Worm (Caenorhabditis elegans): ENCODE results near the gene F13D11.4.

F13D11.4 gene

DNA sequence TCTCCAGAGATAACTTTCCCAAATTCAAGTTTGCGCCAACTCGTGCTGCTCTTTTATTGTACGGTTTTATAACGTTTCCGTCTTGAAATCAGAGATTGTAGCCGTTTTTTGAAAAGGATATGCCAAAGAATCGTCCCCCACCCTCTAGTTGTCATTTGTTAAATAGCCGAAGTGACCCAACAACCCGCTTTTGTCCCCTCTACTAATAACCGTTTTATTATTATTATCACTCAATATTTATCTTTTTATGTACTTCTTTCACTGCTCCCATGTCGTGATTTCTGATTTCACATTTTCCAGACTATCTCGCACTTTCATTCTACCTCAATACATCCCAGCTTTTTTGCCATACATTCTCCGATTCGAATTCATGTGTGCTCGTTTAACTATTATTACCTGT lies 7.6 kb downstream of the F13D11.4 start:
- TF ChIP-seq nfya-1 (tag; optimal IDR thresholded peaks at IDR 0.05; ENCODE audit: borderline replicate concordance, insufficient read depth) (no peak), dox-1 (GFP tag; IDR thresholded peaks at IDR 0.05) (no peak), K12H6.12 (tag; optimal IDR thresholded peaks at IDR 0.05) (no peak)

DNA sequence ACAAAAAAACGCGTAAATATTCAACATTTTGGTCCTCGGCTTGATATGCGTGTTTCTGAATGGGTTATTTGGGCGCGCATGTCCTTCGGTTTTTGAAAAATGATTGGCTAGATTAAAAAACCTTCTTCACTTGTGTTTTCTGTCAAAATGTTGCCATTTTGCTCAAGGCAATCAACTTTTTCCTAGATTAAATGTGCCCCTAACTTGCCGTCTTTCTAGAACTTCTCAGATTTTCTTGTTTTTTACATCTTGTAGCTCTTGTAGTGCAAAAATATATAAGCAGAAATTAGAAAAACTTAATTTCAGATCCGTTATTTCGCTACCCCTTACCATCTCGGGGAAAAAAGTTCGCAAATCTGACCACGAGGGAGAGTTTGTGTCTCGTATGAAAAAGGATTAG lies 12.8 kb downstream of the F13D11.4 start, which contains the start of gene hbl-1:
Gene hbl-1, plus strand, starts transcription at position 301 of the 400 bp plus-strand sequence.
- TF ChIP-seq T26A5.8 (tag; optimal IDR thresholded peaks at IDR 0.05) (no peak), mel-28 (tag; optimal IDR thresholded peaks at IDR 0.05; ENCODE audit: borderline replicate concordance) (no peak), egl-18 (GFP tag; IDR thresholded peaks at IDR 0.05) (no peak), ccch-3 (GFP tag; optimal IDR thresholded peaks at IDR 0.05) (no peak), hlh-26 (GFP tag; conservative IDR thresholded peaks at IDR 0.05) (no peak), F57C9.4 (tag; optimal IDR thresholded peaks at IDR 0.05) (no peak), lsy-27 (tag; optimal IDR thresholded peaks at IDR 0.05; ENCODE audit: borderline replicate concordance, insufficient read depth) (no peak), dpff-1 (tag; optimal IDR thresholded peaks at IDR 0.05) (no peak), F33H1.4 (GFP tag; IDR thresholded peaks at IDR 0.05) (no peak), B0035.1 (tag; optimal IDR thresholded peaks at IDR 0.05) (no peak), F55B11.4 (tag; optimal IDR thresholded peaks at IDR 0.05; ENCODE audit: borderline replicate concordance, insufficient read depth) (no peak), nfya-2 (GFP tag; IDR thresholded peaks at IDR 0.05) (no peak), ceh-100 (GFP tag; IDR thresholded peaks at IDR 0.05) (no peak), egl-44 (GFP tag; IDR thresholded peaks at IDR 0.05) (no peak), let-526 (GFP tag; IDR thresholded peaks at IDR 0.05) (no peak), F57A8.1 (GFP tag; optimal IDR thresholded peaks at IDR 0.05) (no peak), C17E4.6 (GFP tag; IDR thresholded peaks at IDR 0.05) (no peak), attf-5 (GFP tag; optimal IDR thresholded peaks at IDR 0.05) (no peak)

- TF ChIP-seq nfyb-1 (GFP tag; IDR thresholded peaks at IDR 0.05) (0 out of 2 replicates have a peak, but pooled peaks have one; percentile 32), unc-130 (GFP tag; optimal IDR thresholded peaks at IDR 0.05) (no peak), let-607 (tag; optimal IDR thresholded peaks at IDR 0.05) (no peak), zfh-2 (GFP tag; conservative IDR thresholded peaks at IDR 0.05) (peak; percentile 80), egl-44 (GFP tag; IDR thresholded peaks at IDR 0.05) (no peak)
Observed at ce11 chrX:5820880-5821279, 13.7 kb downstream of the F13D11.4 start.

DNA sequence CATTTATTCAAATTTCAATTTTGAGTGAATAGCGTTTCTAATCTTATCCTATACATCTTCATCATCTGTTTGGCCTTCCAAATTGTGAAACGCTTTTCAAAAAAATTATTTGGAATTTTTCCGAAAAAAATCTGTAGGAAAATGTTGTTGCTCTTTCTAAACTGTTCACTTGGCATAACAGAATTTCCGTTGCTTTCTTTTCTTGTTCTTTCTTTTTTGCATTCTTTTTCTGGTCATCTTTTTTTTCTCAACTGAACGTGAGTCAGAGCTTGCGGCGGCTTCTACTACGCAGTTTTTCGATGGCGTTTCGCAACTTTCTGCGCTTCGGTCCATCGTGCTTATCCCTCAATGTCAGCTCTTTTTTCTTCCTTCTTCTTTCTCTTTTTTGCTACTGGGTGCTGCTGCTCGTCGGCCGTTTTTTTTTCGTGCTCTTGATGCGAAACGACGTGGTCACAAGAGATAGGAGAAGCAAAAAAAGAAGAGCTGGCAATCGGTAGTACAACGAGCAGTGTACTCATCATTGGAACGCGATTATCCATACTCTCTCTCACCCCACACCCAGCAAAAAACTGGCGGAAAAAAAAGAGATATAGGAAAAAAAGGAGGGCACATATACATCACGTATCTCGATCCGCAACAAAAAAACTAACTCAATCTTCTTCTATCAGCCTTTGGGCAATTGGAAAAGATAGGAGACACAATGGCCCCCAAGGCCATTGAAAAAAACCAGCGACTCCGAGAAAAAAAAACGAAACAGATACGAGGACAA lies 14.7 kb downstream of the F13D11.4 start:
- TF ChIP-seq zfh-2 (GFP tag; conservative IDR thresholded peaks at IDR 0.05) (peak; percentile 72; the same call in 1 of the 2 replicates), cebp-1 (GFP tag; IDR thresholded peaks at IDR 0.05) (no peak), cebp-1 (tag; optimal IDR thresholded peaks at IDR 0.05) (peak; percentile 79), madf-3 (GFP tag; IDR thresholded peaks at IDR 0.05) (no peak), repo-1 (tag; optimal IDR thresholded peaks at IDR 0.05) (no peak), somi-1 (GFP tag; optimal IDR thresholded peaks at IDR 0.05) (peak; percentile 80), F57A8.1 (GFP tag; optimal IDR thresholded peaks at IDR 0.05) (no peak), madf-10 (tag; optimal IDR thresholded peaks at IDR 0.05) (peak; percentile 7)

DNA sequence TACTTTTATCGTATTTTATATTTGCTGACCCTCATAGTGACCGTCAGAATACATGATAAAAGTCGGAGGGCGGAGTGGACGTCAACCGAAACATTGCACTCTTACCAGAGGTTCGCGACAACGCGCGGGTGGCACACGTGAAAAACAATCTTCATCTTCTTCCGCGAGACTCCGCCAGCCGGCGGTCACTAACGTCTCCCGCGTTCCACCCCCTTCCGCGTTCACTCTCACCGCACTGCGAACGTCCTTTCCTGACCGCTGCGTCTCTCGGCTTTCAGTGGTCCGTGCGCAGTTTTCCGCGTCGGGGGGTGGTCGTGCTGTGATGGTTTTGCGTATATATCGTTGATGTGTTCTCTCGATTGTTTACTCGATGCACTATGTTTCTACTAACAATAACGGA lies 16.4 kb downstream of the F13D11.4 start:
- TF ChIP-seq dox-1 (GFP tag; IDR thresholded peaks at IDR 0.05), result 0 out of 2 replicates have a peak, but pooled peaks have one; percentile 20
- TF ChIP-seq ceh-40 (GFP tag; IDR thresholded peaks at IDR 0.05), result no peak
- TF ChIP-seq zfh-2 (GFP tag; conservative IDR thresholded peaks at IDR 0.05), result peak; percentile 91
- no peak for TF ChIP-seq mel-28 (tag; optimal IDR thresholded peaks at IDR 0.05; ENCODE audit: borderline replicate concordance)
- TF ChIP-seq egrh-3 (GFP tag; IDR thresholded peaks at IDR 0.05), result peak; percentile 60; the same call in 1 of the 2 replicates
- TF ChIP-seq sptf-2 (GFP tag; optimal IDR thresholded peaks at IDR 0.05), result peak; percentile 45
- 0 out of 2 replicates have a peak, but pooled peaks have one; percentile 39 for TF ChIP-seq lin-26 (GFP tag; IDR thresholded peaks at IDR 0.05)
- no peak for TF ChIP-seq F33H1.4 (GFP tag; IDR thresholded peaks at IDR 0.05)

All from whole organism, young adult.